Fruit fly (Drosophila melanogaster): Measurements from ENCODE around the gene Oseg5.
A peak's percentile ranks its signal among the peaks of the same experiment; 100 is the strongest.

Oseg5 gene

dm6 chr2L:20880476-20880875, 44.8 kb upstream of the Oseg5 start (continued):
- TF ChIP-seq CG5245 (GFP tag; optimal IDR thresholded peaks at IDR 0.05) (no peak), CG16813 (GFP tag; IDR thresholded peaks at IDR 0.05; ENCODE audit: partially characterized antibody) (no peak), chn (GFP tag; optimal IDR thresholded peaks at IDR 0.05) (no peak), hb (GFP tag; IDR thresholded peaks at IDR 0.05; ENCODE audit: partially characterized antibody) (no peak), gem (tag; optimal IDR thresholded peaks at IDR 0.05) (peak; percentile 3), CG12299 (tag; optimal IDR thresholded peaks at IDR 0.05) (no peak), ind (GFP tag; optimal IDR thresholded peaks at IDR 0.05) (peak; percentile 10), ap (GFP tag; IDR thresholded peaks at IDR 0.05) (no peak), Dek (tag; optimal IDR thresholded peaks at IDR 0.05) (no peak), en (GFP tag; optimal IDR thresholded peaks at IDR 0.05) (no peak), Ets65A (GFP tag) (peak; percentile 71), CG6791 (GFP tag; IDR thresholded peaks at IDR 0.05; ENCODE audit: partially characterized antibody) (no peak), Med (GFP tag) (peak; percentile 43), sens (GFP tag) (peak; percentile 26), Abd-B (GFP tag; optimal IDR thresholded peaks at IDR 0.05) (no peak), CG32532 (GFP tag; IDR thresholded peaks at IDR 0.05) (no peak), kay (GFP tag; optimal IDR thresholded peaks at IDR 0.05) (no peak), stc (GFP tag; IDR thresholded peaks at IDR 0.05) (no peak)

dm6 chr2L:20879567-20880141, 44.0 kb upstream of the Oseg5 start:
- peak; percentile 58 for TF ChIP-seq CG12769 (tag; optimal IDR thresholded peaks at IDR 0.05)
- TF ChIP-seq B-H2 (GFP tag; optimal IDR thresholded peaks at IDR 0.05): peak; percentile 16
- TF ChIP-seq ttk (GFP tag; IDR thresholded peaks at IDR 0.05): no peak
- peak; percentile 59; the same call in 1 of the 2 replicates for TF ChIP-seq vvl (GFP tag; IDR thresholded peaks at IDR 0.05)
- no peak for TF ChIP-seq CG12104 (GFP tag; optimal IDR thresholded peaks at IDR 0.05)
- TF ChIP-seq grau (tag; optimal IDR thresholded peaks at IDR 0.05): no peak
- no peak for TF ChIP-seq zen (tag; optimal IDR thresholded peaks at IDR 0.05)
- TF ChIP-seq gcm2 (GFP tag; optimal IDR thresholded peaks at IDR 0.05): no peak
- peak; percentile 49 for TF ChIP-seq sd (tag; optimal IDR thresholded peaks at IDR 0.05)
- TF ChIP-seq abd-A (tag; optimal IDR thresholded peaks at IDR 0.05): peak; percentile 44
- TF ChIP-seq Hmr (GFP tag; optimal IDR thresholded peaks at IDR 0.05): peak; percentile 3
- peak; percentile 35 for TF ChIP-seq CG13624 (GFP tag; optimal IDR thresholded peaks at IDR 0.05)
- TF ChIP-seq CG18599 (GFP tag; optimal IDR thresholded peaks at IDR 0.05): peak; percentile 12
- TF ChIP-seq Awh (GFP tag; IDR thresholded peaks at IDR 0.05): no peak
- TF ChIP-seq CG7987 (GFP tag; optimal IDR thresholded peaks at IDR 0.05): no peak
- TF ChIP-seq hkb (optimal IDR thresholded peaks at IDR 0.05): no peak
- TF ChIP-seq hkb (GFP tag; IDR thresholded peaks at IDR 0.05): no peak
- 0 out of 3 replicates have a peak, but pooled peaks have one; percentile 23 for TF ChIP-seq so (GFP tag; IDR thresholded peaks at IDR 0.05)
- TF ChIP-seq cwo (GFP tag; optimal IDR thresholded peaks at IDR 0.05): peak; percentile 81
- TF ChIP-seq croc (GFP tag; conservative IDR thresholded peaks at IDR 0.05): no peak
- 0 out of 4 replicates have a peak, but pooled peaks have one; percentile 47 for TF ChIP-seq chinmo (GFP tag; IDR thresholded peaks at IDR 0.05; ENCODE audit: partially characterized antibody)
- peak; percentile 23; the same call in 1 of the 2 replicates for TF ChIP-seq NFAT (GFP tag; IDR thresholded peaks at IDR 0.05)
- no peak for TF ChIP-seq wek (GFP tag; optimal IDR thresholded peaks at IDR 0.05)
- TF ChIP-seq CG4617 (GFP tag; optimal IDR thresholded peaks at IDR 0.05; ENCODE audit: borderline replicate concordance): no peak
- no peak for TF ChIP-seq CG2129 (GFP tag; IDR thresholded peaks at IDR 0.05; ENCODE audit: partially characterized antibody)
- TF ChIP-seq CG8290 (GFP tag; optimal IDR thresholded peaks at IDR 0.05): no peak
- TF ChIP-seq CG8290 (tag; optimal IDR thresholded peaks at IDR 0.05): peak in 1 of 2 experiments; percentile 52
- peak; percentile 67 for TF ChIP-seq Med (GFP tag)
- TF ChIP-seq CG13894 (tag; optimal IDR thresholded peaks at IDR 0.05): peak; percentile 66

Measured in whole organism, embryonic.